Worm (Caenorhabditis elegans) whole organism, L2 larva: ENCODE data around the gene lite-1.
A peak's percentile ranks its signal among the peaks of the same experiment; 100 is the strongest.

ENCODE experiments used
- C34F6.9 ChIP-seq: fragments of 150-350 bp; optimal IDR thresholded peaks from 2 replicates; lab custom pipeline; 2014; ENCODE audit warnings: missing biosample characterization, missing genetic modification characterization
- F13H6.1 ChIP-seq: sonication (generic microtip); optimal IDR thresholded peaks from 2 replicates; lab custom pipeline; 2016; ENCODE audit warnings: missing genetic modification characterization, missing compliant biosample characterization
- Y55F3AM.14 ChIP-seq: fragments of 200-800 bp; sonication (Bioruptor generic); optimal IDR thresholded peaks from 2 replicates; lab custom pipeline; 2018; ENCODE audit warnings: mild to moderate bottlenecking, missing genetic modification characterization, missing compliant biosample characterization
- alr-1 ChIP-seq: fragments of 150-350 bp; optimal IDR thresholded peaks from 2 replicates; lab custom pipeline; 2014; ENCODE audit warnings: missing biosample characterization, missing genetic modification characterization
- ama-1 ChIP-seq: fragments of 150-350 bp; optimal IDR thresholded peaks from 2 replicates; lab custom pipeline; 2018; ENCODE audit warnings: inconsistent platforms
- blmp-1 ChIP-seq: sonication (generic microtip); optimal IDR thresholded peaks from 2 replicates; lab custom pipeline; 2017; ENCODE audit warnings: missing genetic modification characterization, mild to moderate bottlenecking, missing compliant biosample characterization, antibody characterized with exemption, moderate library complexity; ENCODE audit not compliant: insufficient read depth
- ceh-16 ChIP-seq: fragments of 150-350 bp; optimal IDR thresholded peaks from 2 replicates; lab custom pipeline; 2014; ENCODE audit warnings: missing biosample characterization, missing genetic modification characterization
- ceh-82 ChIP-seq: fragments of 150-350 bp; optimal IDR thresholded peaks from 2 replicates; lab custom pipeline; 2014; ENCODE audit warnings: missing biosample characterization, missing genetic modification characterization
- crh-2 ChIP-seq: sonication (generic microtip); optimal IDR thresholded peaks from 2 replicates; lab custom pipeline; 2017; ENCODE audit warnings: missing biosample characterization, missing genetic modification characterization
- dmd-4 ChIP-seq: sonication (generic microtip); optimal IDR thresholded peaks from 2 replicates; lab custom pipeline; 2017; ENCODE audit warnings: missing biosample characterization, missing genetic modification characterization
- egl-27 ChIP-seq: sonication (generic microtip); optimal IDR thresholded peaks from 3 replicates; lab custom pipeline; 2017; ENCODE audit warnings: missing biosample characterization, missing genetic modification reagents, missing genetic modification characterization
- elt-1 ChIP-seq: fragments of 150-350 bp; optimal IDR thresholded peaks from 2 replicates; lab custom pipeline; 2014; ENCODE audit warnings: missing biosample characterization, missing genetic modification characterization
- elt-3 ChIP-seq: sonication (generic microtip); optimal IDR thresholded peaks from 2 replicates; lab custom pipeline; 2017; ENCODE audit warnings: missing biosample characterization, missing genetic modification characterization
- fos-1 ChIP-seq: fragments of 150-350 bp; optimal IDR thresholded peaks from 2 replicates; lab custom pipeline; 2014; ENCODE audit warnings: missing biosample characterization, missing genetic modification characterization
- gmeb-1 ChIP-seq: fragments of 150-350 bp; optimal IDR thresholded peaks from 2 replicates; lab custom pipeline; 2014; ENCODE audit warnings: missing biosample characterization, missing genetic modification characterization
- lin-11 ChIP-seq: fragments of 150-350 bp; sonication (generic microtip); optimal IDR thresholded peaks from 2 replicates; lab custom pipeline; 2014; ENCODE audit warnings: missing biosample characterization, missing genetic modification characterization, inconsistent platforms, mixed read lengths
- lin-13 ChIP-seq: fragments of 150-350 bp; optimal IDR thresholded peaks from 2 replicates; lab custom pipeline; 2014; ENCODE audit warnings: missing biosample characterization, missing genetic modification reagents, missing genetic modification characterization
- lin-39 ChIP-seq: fragments of 150-350 bp; optimal IDR thresholded peaks from 2 replicates; lab custom pipeline; 2014; ENCODE audit warnings: missing biosample characterization, missing genetic modification reagents, missing genetic modification characterization
- lsy-2 ChIP-seq, 2 experiments: fragments of 150-350 bp in 1 of 2; sonication (generic microtip) in 1 of 2; optimal IDR thresholded peaks; 2 replicates each; lab custom pipeline; 2014 to 2017; ENCODE audit warnings: missing biosample characterization in 2 of 2, missing genetic modification characterization in 2 of 2
- mab-5 ChIP-seq: fragments of 150-350 bp; optimal IDR thresholded peaks from 2 replicates; lab custom pipeline; 2014; ENCODE audit warnings: missing biosample characterization, missing genetic modification characterization
- mbf-1 ChIP-seq: sonication (generic microtip); optimal IDR thresholded peaks from 2 replicates; lab custom pipeline; 2017; ENCODE audit warnings: missing biosample characterization, missing genetic modification characterization
- mdl-1 ChIP-seq, 2 experiments: fragments of 150-350 bp in 1 of 2; sonication (generic microtip) in 1 of 2; optimal IDR thresholded peaks; 2 replicates each; lab custom pipeline; 2017; ENCODE audit warnings: missing biosample characterization in 2 of 2, missing genetic modification characterization in 2 of 2
- nhr-10 ChIP-seq: sonication (generic microtip); optimal IDR thresholded peaks from 2 replicates; lab custom pipeline; 2017; ENCODE audit warnings: missing biosample characterization, missing genetic modification characterization
- nhr-129 ChIP-seq: fragments of 150-350 bp; optimal IDR thresholded peaks from 2 replicates; lab custom pipeline; 2014; ENCODE audit warnings: missing biosample characterization, missing genetic modification characterization
- nhr-21 ChIP-seq: fragments of 150-350 bp; optimal IDR thresholded peaks from 2 replicates; lab custom pipeline; 2014; ENCODE audit warnings: missing biosample characterization, missing genetic modification characterization
- nhr-23 ChIP-seq: fragments of 150-350 bp; optimal IDR thresholded peaks from 2 replicates; lab custom pipeline; 2014; ENCODE audit warnings: missing biosample characterization, missing genetic modification reagents, missing genetic modification characterization
- nhr-25 ChIP-seq: fragments of 150-350 bp; sonication (generic microtip); optimal IDR thresholded peaks from 3 replicates; lab custom pipeline; 2014; ENCODE audit warnings: missing biosample characterization, missing genetic modification characterization
- sem-4 ChIP-seq: fragments of 150-350 bp; optimal IDR thresholded peaks from 2 replicates; lab custom pipeline; 2014; ENCODE audit warnings: missing biosample characterization, missing genetic modification reagents, missing genetic modification characterization
- skn-1 ChIP-seq: sonication (generic microtip); optimal IDR thresholded peaks from 2 replicates; lab custom pipeline; 2017; ENCODE audit warnings: missing biosample characterization, missing genetic modification characterization
- sma-3 ChIP-seq: sonication (generic microtip); optimal IDR thresholded peaks from 2 replicates; lab custom pipeline; 2016; ENCODE audit warnings: missing genetic modification reagents, missing genetic modification characterization, missing compliant biosample characterization
- sma-9 ChIP-seq, 2 experiments: fragments of 150-350 bp in 1 of 2; sonication (generic microtip) in 1 of 2; optimal IDR thresholded peaks; 2 replicates each; lab custom pipeline; 2014 to 2016; ENCODE audit warnings: missing genetic modification characterization in 2 of 2, mild to moderate bottlenecking in 1 of 2, missing biosample characterization in 1 of 2, missing compliant biosample characterization in 1 of 2, missing genetic modification reagents in 1 of 2, moderate library complexity in 1 of 2
- snpc-4 ChIP-seq: fragments of 150-350 bp; optimal IDR thresholded peaks from 2 replicates; lab custom pipeline; 2014; ENCODE audit warnings: missing biosample characterization, missing genetic modification characterization
- unc-39 ChIP-seq: fragments of 150-350 bp; optimal IDR thresholded peaks from 2 replicates; lab custom pipeline; 2014; ENCODE audit warnings: missing biosample characterization, missing genetic modification characterization
- unc-55 ChIP-seq: fragments of 150-350 bp; sonication (generic microtip); optimal IDR thresholded peaks from 3 replicates; lab custom pipeline; 2014; ENCODE audit warnings: missing biosample characterization, missing genetic modification reagents, missing genetic modification characterization
- ztf-1 ChIP-seq: fragments of 200-800 bp; sonication (Bioruptor generic); conservative IDR thresholded peaks from 2 replicates; pipeline ENCODE4 v1.3.6; 2022; ENCODE audit warnings: missing genetic modification characterization, missing compliant biosample characterization
- ztf-11 ChIP-seq: sonication (generic microtip); optimal IDR thresholded peaks from 2 replicates; lab custom pipeline; 2017; ENCODE audit warnings: missing biosample characterization, missing genetic modification characterization
- ztf-4 ChIP-seq: fragments of 150-350 bp; optimal IDR thresholded peaks from 2 replicates; lab custom pipeline; 2014; ENCODE audit warnings: missing biosample characterization, missing genetic modification characterization

lite-1 gene

DNA sequence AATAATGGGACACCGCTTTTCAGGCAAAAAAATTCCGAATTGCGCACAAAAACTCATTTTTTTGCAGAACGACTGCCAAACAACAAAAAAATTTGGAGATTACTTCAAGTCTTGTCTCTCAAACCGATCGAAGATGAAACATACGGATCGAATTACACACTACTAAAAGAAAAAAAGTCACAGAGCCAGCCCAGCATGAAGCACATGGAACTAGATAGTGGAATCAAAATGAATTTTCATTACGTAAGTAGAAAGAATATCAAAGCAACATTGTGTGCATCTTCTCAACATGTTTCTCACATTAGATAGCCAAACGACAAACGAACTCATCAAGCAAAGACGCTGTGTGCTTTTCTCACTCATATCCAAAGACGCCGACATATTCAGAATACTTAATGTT, 9.5 kb downstream of the lite-1 start:
- no peak for TF ChIP-seq unc-39 (tag; lab: Kevin White, UChicago)
- no peak for TF ChIP-seq unc-55 (GFP tag; lab: Kevin White, UChicago)
- TF ChIP-seq mab-5, result no peak
- TF ChIP-seq F13H6.1 (tag; lab: Kevin White, UChicago), result no peak
- TF ChIP-seq lsy-2 (tag; optimal IDR thresholded peaks at IDR 0.05; lab: Kevin White, UChicago), result no peak
- no peak for TF ChIP-seq nhr-23 (tag; lab: Kevin White, UChicago)
- TF ChIP-seq elt-1, result no peak
- TF ChIP-seq lin-11, result no peak
- TF ChIP-seq alr-1 (tag; lab: Kevin White, UChicago), result no peak
- no peak for TF ChIP-seq Y55F3AM.14
- no peak for TF ChIP-seq fos-1
- no peak for TF ChIP-seq snpc-4 (tag; lab: Kevin White, UChicago)
- no peak for TF ChIP-seq elt-3 (tag; lab: Kevin White, UChicago)
- TF ChIP-seq ceh-82, result no peak

DNA sequence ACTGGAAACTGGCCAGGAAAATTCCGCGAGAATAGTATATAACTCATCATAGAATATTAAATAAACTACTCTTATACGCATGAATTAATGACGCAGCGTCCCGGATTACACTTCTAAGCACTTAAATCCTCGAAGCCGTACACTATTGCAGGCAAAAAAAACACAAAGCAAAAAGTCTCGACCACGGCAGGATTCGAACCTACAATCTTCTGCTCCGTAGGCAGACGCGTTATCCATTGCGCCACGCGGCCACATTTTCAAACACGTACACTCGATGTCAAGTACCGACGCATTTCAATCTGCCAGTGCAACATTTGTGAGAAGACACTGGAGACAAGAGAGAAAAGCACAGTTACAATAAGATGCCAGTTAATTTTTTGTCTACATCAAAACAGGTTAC, 10.7 kb downstream of the lite-1 start:
- TF ChIP-seq C34F6.9 (tag; lab: Kevin White, UChicago) (peak; percentile 57), snpc-4 (tag; lab: Kevin White, UChicago) (no peak), dmd-4 (no peak), mdl-1 (tag; optimal IDR thresholded peaks at IDR 0.05; lab: Kevin White, UChicago) (no peak), fos-1 (peak; percentile 12), nhr-10 (tag; lab: Kevin White, UChicago) (no peak), unc-55 (GFP tag; lab: Kevin White, UChicago) (peak; percentile 38), gmeb-1 (no peak), lsy-2 (tag; optimal IDR thresholded peaks at IDR 0.05; lab: Kevin White, UChicago) (peak in 1 of 2 experiments; percentile 21), crh-2 (peak; percentile 44), Y55F3AM.14 (peak; percentile 34), nhr-21 (tag; lab: Kevin White, UChicago) (peak; percentile 27), skn-1 (no peak), sem-4 (peak; percentile 20), sma-9 (GFP tag; optimal IDR thresholded peaks at IDR 0.05; lab: Kevin White, UChicago) (peak; percentile 76), sma-9 (tag; optimal IDR thresholded peaks at IDR 0.05; lab: Kevin White, UChicago) (no peak), F13H6.1 (tag; lab: Kevin White, UChicago) (peak; percentile 38), egl-27 (tag; lab: Kevin White, UChicago) (peak; percentile 53), lin-13 (GFP tag; lab: Kevin White, UChicago) (peak; percentile 43), mab-5 (peak; percentile 11), alr-1 (tag; lab: Kevin White, UChicago) (no peak), sma-3 (GFP tag; lab: Kevin White, UChicago) (peak; percentile 35), nhr-129 (tag; lab: Kevin White, UChicago) (peak; percentile 83), mbf-1 (tag; lab: Kevin White, UChicago) (no peak)

DNA sequence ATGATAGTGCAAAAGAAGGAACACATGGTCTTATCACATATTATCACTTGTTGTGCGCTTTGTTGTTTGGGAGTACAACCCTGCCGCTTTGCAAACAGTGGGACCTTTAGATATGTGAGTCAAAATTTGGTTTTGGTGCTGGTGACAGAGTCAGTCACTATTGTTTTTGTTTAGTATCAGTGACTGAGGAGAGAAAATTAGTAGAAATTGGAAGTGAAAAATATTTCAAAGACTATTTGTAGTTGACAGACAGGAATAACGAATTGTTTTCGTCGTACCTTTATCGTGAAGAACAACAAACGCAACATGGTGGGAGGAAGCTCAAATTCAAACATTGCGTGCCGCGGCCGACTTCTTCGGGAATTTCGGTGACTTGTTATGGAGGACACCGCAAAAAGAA, 14.0 kb downstream of the lite-1 start, which contains the start of gene lrch-1:
Gene lrch-1 (minus strand): TSS at position 101 of the 400 bp plus-strand sequence.
- TF ChIP-seq unc-55 (GFP tag; lab: Kevin White, UChicago) (no peak), lin-39 (tag; lab: Kevin White, UChicago) (no peak), crh-2 (no peak), mbf-1 (tag; lab: Kevin White, UChicago) (no peak), ztf-4 (tag; lab: Kevin White, UChicago) (no peak), snpc-4 (tag; lab: Kevin White, UChicago) (no peak)

DNA sequence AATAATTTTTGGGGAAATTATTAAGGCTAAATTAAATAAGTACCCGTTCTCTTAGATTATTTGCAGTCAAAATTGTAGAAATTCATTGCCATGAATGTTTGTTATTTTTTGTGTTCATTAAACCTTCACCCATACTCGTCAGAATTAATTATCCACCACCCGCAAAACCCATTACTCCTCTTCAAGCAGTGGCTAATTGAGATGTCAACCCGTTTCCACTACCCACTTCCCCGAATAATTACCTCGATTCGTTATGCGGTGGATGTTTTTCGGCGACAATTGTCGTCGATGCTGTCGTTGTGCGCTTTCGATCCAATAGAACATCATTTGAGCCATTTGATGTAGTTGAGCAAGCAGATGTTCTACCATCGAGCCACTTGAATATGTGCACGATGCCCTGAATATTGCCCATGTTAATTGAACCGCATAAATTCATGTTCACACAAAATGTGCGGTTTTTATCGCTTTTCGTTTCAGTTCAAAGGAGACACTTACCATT, 19.2 kb downstream of the lite-1 start:
- TF ChIP-seq sma-9 (GFP tag; optimal IDR thresholded peaks at IDR 0.05; lab: Kevin White, UChicago) (no peak), sma-9 (tag; optimal IDR thresholded peaks at IDR 0.05; lab: Kevin White, UChicago) (no peak), ceh-82 (no peak), unc-55 (GFP tag; lab: Kevin White, UChicago) (no peak), alr-1 (tag; lab: Kevin White, UChicago) (no peak), dmd-4 (no peak), nhr-25 (tag; lab: Kevin White, UChicago) (no peak), ceh-16 (tag; lab: Kevin White, UChicago) (no peak), ama-1 (no peak), ztf-11 (no peak), ztf-1 (GFP tag; lab: Robert Waterston, UW) (no peak), elt-3 (tag; lab: Kevin White, UChicago) (no peak), blmp-1 (tag; lab: Kevin White, UChicago) (no peak), ztf-4 (tag; lab: Kevin White, UChicago) (no peak), nhr-129 (tag; lab: Kevin White, UChicago) (no peak), mab-5 (no peak)
